Fruit fly (Drosophila melanogaster): ENCODE results near the gene CG18787.

Gene CG18787

dm6 chr2L:11987945-11988344 is 11.2 kb downstream of the CG18787 start, which contains the start of the genes CG6686 and CG34163 (continued):
- TF ChIP-seq Deaf1 (tag; optimal IDR thresholded peaks at IDR 0.05) (no peak), eyg (GFP tag; optimal IDR thresholded peaks at IDR 0.05) (no peak), C15 (GFP tag; IDR thresholded peaks at IDR 0.05) (no peak), schlank (tag; optimal IDR thresholded peaks at IDR 0.05) (no peak), fd64A (GFP tag; optimal IDR thresholded peaks at IDR 0.05) (no peak), CG10321 (GFP tag; IDR thresholded peaks at IDR 0.05) (no peak), CG13287 (GFP tag; IDR thresholded peaks at IDR 0.05; ENCODE audit: partially characterized antibody) (no peak), Hmr (GFP tag; optimal IDR thresholded peaks at IDR 0.05) (peak; percentile 61), Ets65A (GFP tag) (peak; percentile 91), CG7963 (GFP tag; IDR thresholded peaks at IDR 0.05; ENCODE audit: partially characterized antibody) (no peak), CG8765 (GFP tag; IDR thresholded peaks at IDR 0.05) (no peak), ind (GFP tag; optimal IDR thresholded peaks at IDR 0.05) (peak; percentile 12), Opbp (GFP tag; IDR thresholded peaks at IDR 0.05; ENCODE audit: partially characterized antibody) (no peak), ken (GFP tag; IDR thresholded peaks at IDR 0.05) (no peak; the same call in 2 of the 3 replicates), CG7556 (GFP tag; optimal IDR thresholded peaks at IDR 0.05) (no peak), seq (GFP tag; IDR thresholded peaks at IDR 0.05) (no peak), CG18262 (tag; optimal IDR thresholded peaks at IDR 0.05) (peak; percentile 24), tx (GFP tag; optimal IDR thresholded peaks at IDR 0.05) (peak; percentile 31), chm (GFP tag; IDR thresholded peaks at IDR 0.05) (no peak), sens (GFP tag) (peak; percentile 86), CG4707 (GFP tag; optimal IDR thresholded peaks at IDR 0.05) (no peak), CHES-1-like (GFP tag; optimal IDR thresholded peaks at IDR 0.05) (peak; percentile 63), TFAM (GFP tag; optimal IDR thresholded peaks at IDR 0.05) (no peak), Atf6 (GFP tag; IDR thresholded peaks at IDR 0.05) (no peak), kay (GFP tag; optimal IDR thresholded peaks at IDR 0.05) (no peak), CG32772 (GFP tag; IDR thresholded peaks at IDR 0.05) (no peak), crol (GFP tag; IDR thresholded peaks at IDR 0.05) (no peak), vvl (GFP tag; IDR thresholded peaks at IDR 0.05) (peak; percentile 40; the same call in 1 of the 2 replicates), ara (GFP tag; IDR thresholded peaks at IDR 0.05) (peak; percentile 34; the same call in 1 of the 2 replicates), CG33557 (GFP tag; optimal IDR thresholded peaks at IDR 0.05) (peak; percentile 32), CG12236 (GFP tag; optimal IDR thresholded peaks at IDR 0.05) (no peak), dmrt11E (tag; optimal IDR thresholded peaks at IDR 0.05) (peak; percentile 35), cg (GFP tag; optimal IDR thresholded peaks at IDR 0.05) (no peak), croc (GFP tag; conservative IDR thresholded peaks at IDR 0.05) (no peak), otp (GFP tag; IDR thresholded peaks at IDR 0.05) (no peak), stc (GFP tag; IDR thresholded peaks at IDR 0.05) (0 out of 2 replicates have a peak, but pooled peaks have one; percentile 18), mam (GFP tag; optimal IDR thresholded peaks at IDR 0.05) (peak; percentile 44), CG17568 (GFP tag; optimal IDR thresholded peaks at IDR 0.05) (no peak), Adf1 (GFP tag; IDR thresholded peaks at IDR 0.05) (no peak), CG5953 (GFP tag; IDR thresholded peaks at IDR 0.05) (no peak), sna (GFP tag; IDR thresholded peaks at IDR 0.05; ENCODE audit: partially characterized antibody) (no peak), dysf (GFP tag; IDR thresholded peaks at IDR 0.05) (no peak; the same call in 2 of the 3 replicates), NK7.1 (GFP tag; optimal IDR thresholded peaks at IDR 0.05) (no peak), repo (GFP tag; optimal IDR thresholded peaks at IDR 0.05) (no peak), rib (GFP tag; IDR thresholded peaks at IDR 0.05) (no peak), scrt (GFP tag; optimal IDR thresholded peaks at IDR 0.05) (no peak), Atf-2 (GFP tag; optimal IDR thresholded peaks at IDR 0.05) (peak; percentile 3), CG31388 (GFP tag; optimal IDR thresholded peaks at IDR 0.05) (no peak), CG13624 (GFP tag; optimal IDR thresholded peaks at IDR 0.05) (peak; percentile 65), CG4854 (GFP tag; optimal IDR thresholded peaks at IDR 0.05) (peak; percentile 51), CG9797 (GFP tag; optimal IDR thresholded peaks at IDR 0.05) (peak; percentile 74), nau (GFP tag; optimal IDR thresholded peaks at IDR 0.05) (no peak)

Measured in whole organism, embryonic.